Worm (Caenorhabditis elegans) whole organism, mixed stage, embryonic: Measurements from ENCODE around the gene D2096.5.

ENCODE experiments used
- blmp-1 ChIP-seq: fragments of 150-350 bp; optimal IDR thresholded peaks from 2 replicates; lab custom pipeline; 2014; ENCODE audit warnings: missing biosample characterization, missing genetic modification characterization
- drap-1 ChIP-seq: fragments of 200-800 bp; sonication (Bioruptor generic); optimal IDR thresholded peaks from 3 replicates; lab custom pipeline; 2018; ENCODE audit warnings: mild to moderate bottlenecking, missing genetic modification characterization, missing compliant biosample characterization
- lin-13 ChIP-seq: fragments of 150-350 bp; optimal IDR thresholded peaks from 2 replicates; lab custom pipeline; 2014; ENCODE audit warnings: missing biosample characterization, missing genetic modification characterization
- lsy-2 ChIP-seq: fragments of 150-350 bp; optimal IDR thresholded peaks from 2 replicates; lab custom pipeline; 2014; ENCODE audit warnings: missing biosample characterization, missing genetic modification characterization
- nhr-237 ChIP-seq: fragments of 150-350 bp; optimal IDR thresholded peaks from 2 replicates; lab custom pipeline; 2014; ENCODE audit warnings: missing biosample characterization, missing genetic modification characterization
- nhr-28 ChIP-seq: fragments of 150-350 bp; optimal IDR thresholded peaks from 2 replicates; lab custom pipeline; 2014; ENCODE audit warnings: missing biosample characterization, missing genetic modification characterization
- nhr-76 ChIP-seq: sonication (generic microtip); optimal IDR thresholded peaks from 2 replicates; lab custom pipeline; 2017; ENCODE audit warnings: missing biosample characterization, missing genetic modification characterization
- pha-4 ChIP-seq: fragments of 150-350 bp; optimal IDR thresholded peaks from 2 replicates; lab custom pipeline; 2018; ENCODE audit warnings: missing biosample characterization, missing genetic modification reagents, missing genetic modification characterization
- sem-2 ChIP-seq: fragments of 200-800 bp; sonication (Bioruptor generic); optimal IDR thresholded peaks from 2 replicates; lab custom pipeline; 2018; ENCODE audit warnings: mild to moderate bottlenecking, missing genetic modification characterization, missing compliant biosample characterization
- snpc-4 ChIP-seq: fragments of 150-350 bp; optimal IDR thresholded peaks from 2 replicates; lab custom pipeline; 2014; ENCODE audit warnings: missing biosample characterization, missing genetic modification characterization
- sptf-1 ChIP-seq: sonication (generic microtip); optimal IDR thresholded peaks from 2 replicates; lab custom pipeline; 2017; ENCODE audit warnings: mild to moderate bottlenecking, missing genetic modification characterization, moderate library complexity, missing compliant biosample characterization
- tbx-8 ChIP-seq: fragments of 200-800 bp; sonication (Bioruptor generic); optimal IDR thresholded peaks from 2 replicates; lab custom pipeline; 2018; ENCODE audit warnings: mild to moderate bottlenecking, missing genetic modification characterization, moderate library complexity, missing compliant biosample characterization
- unc-62 ChIP-seq: fragments of 150-350 bp; optimal IDR thresholded peaks from 2 replicates; lab custom pipeline; 2014; ENCODE audit warnings: missing biosample characterization, missing genetic modification reagents, missing genetic modification characterization
- ztf-11 ChIP-seq: fragments of 150-350 bp; optimal IDR thresholded peaks from 2 replicates; lab custom pipeline; 2014; ENCODE audit warnings: missing biosample characterization, missing genetic modification characterization

DNA sequence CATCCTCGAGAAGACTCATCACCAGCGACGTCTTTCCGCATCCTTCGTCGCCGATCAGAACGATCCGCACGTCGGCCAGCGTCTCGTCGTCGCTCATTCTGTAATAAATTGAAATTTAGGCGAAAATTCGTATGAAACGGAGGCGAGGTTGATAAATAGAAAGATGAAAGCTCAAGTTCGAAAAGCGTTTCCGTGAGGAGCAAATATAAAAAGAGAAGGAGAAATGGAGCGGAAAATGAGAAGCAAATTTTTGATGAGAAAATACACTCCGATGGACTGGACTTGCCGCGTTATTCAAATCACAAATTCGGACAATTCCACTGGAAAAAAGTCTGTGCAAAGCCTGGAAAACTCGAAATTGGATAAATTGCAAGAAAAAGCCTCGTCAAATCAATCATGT lies 34.5 kb upstream of the D2096.5 start, which contains the start of gene D2096.11:
- TF ChIP-seq ztf-11 (tag; lab: Kevin White, UChicago) (no peak), sem-2 (GFP tag; lab: Kevin White, UChicago) (no peak), snpc-4 (tag; lab: Kevin White, UChicago) (no peak), sptf-1 (tag; lab: Kevin White, UChicago) (no peak), nhr-76 (no peak), lsy-2 (no peak), blmp-1 (tag; lab: Kevin White, UChicago) (no peak), nhr-237 (tag; lab: Kevin White, UChicago) (no peak), nhr-28 (tag; lab: Kevin White, UChicago) (no peak), lin-13 (tag; lab: Kevin White, UChicago) (no peak), drap-1 (GFP tag; lab: Kevin White, UChicago) (no peak), tbx-8 (GFP tag; lab: Kevin White, UChicago) (no peak), unc-62 (GFP tag; lab: Kevin White, UChicago) (no peak), pha-4 (tag; lab: Kevin White, UChicago) (no peak)
